Fruit fly (Drosophila melanogaster) whole organism, embryonic: ENCODE results near the gene PpD6.

Experiments used
- Antp ChIP-seq: fragments of 200-800 bp; sonication (Bioruptor generic); optimal IDR thresholded peaks from 3 replicates; lab custom pipeline; 2016; ENCODE audit warnings: missing biosample characterization, missing genetic modification characterization
- B-H2 ChIP-seq: fragments of 200-800 bp; sonication (Bioruptor generic); optimal IDR thresholded peaks from 2 replicates; lab custom pipeline; 2018; ENCODE audit warnings: missing biosample characterization, mild to moderate bottlenecking, missing genetic modification characterization
- CG10267 ChIP-seq: fragments of 200-800 bp; sonication (Bioruptor generic); optimal IDR thresholded peaks from 2 replicates; lab custom pipeline; 2018; ENCODE audit warnings: missing biosample characterization, mild to moderate bottlenecking, missing genetic modification characterization, moderate library complexity
- CG11093 ChIP-seq: fragments of 200-800 bp; sonication (Bioruptor generic); IDR thresholded peaks from 3 replicates; pipeline ENCODE4 v1.3.6; 2022; ENCODE audit warnings: missing biosample characterization, missing genetic modification characterization
- CG12219 ChIP-seq: fragments of 200-800 bp; sonication (Bioruptor generic); optimal IDR thresholded peaks from 3 replicates; lab custom pipeline; 2018; ENCODE audit warnings: missing biosample characterization, mild to moderate bottlenecking, missing genetic modification characterization
- CG12744 ChIP-seq: fragments of 200-800 bp; sonication (Bioruptor generic); optimal IDR thresholded peaks from 2 replicates; lab custom pipeline; 2016; ENCODE audit warnings: missing biosample characterization, missing genetic modification characterization
- CG13287 ChIP-seq: fragments of 200-800 bp; sonication (Bioruptor generic); IDR thresholded peaks from 2 replicates; pipeline ENCODE4 v1.3.6; 2022; ENCODE audit warnings: missing biosample characterization, missing genetic modification characterization; ENCODE audit not compliant: partially characterized antibody
- CG13775 ChIP-seq: fragments of 200-800 bp; sonication (Bioruptor generic); optimal IDR thresholded peaks from 3 replicates; lab custom pipeline; 2017; ENCODE audit warnings: missing biosample characterization, mild to moderate bottlenecking, missing genetic modification characterization
- CG14710 ChIP-seq: fragments of 200-800 bp; sonication (Bioruptor generic); optimal IDR thresholded peaks from 3 replicates; lab custom pipeline; 2019; ENCODE audit warnings: missing biosample characterization, mild to moderate bottlenecking, missing genetic modification characterization, moderate library complexity
- CG14860 ChIP-seq: fragments of 200-800 bp; sonication (Bioruptor generic); IDR thresholded peaks from 3 replicates; pipeline ENCODE4 v1.3.6; 2022; ENCODE audit warnings: missing biosample characterization, missing genetic modification characterization; ENCODE audit not compliant: partially characterized antibody
- CG15514 ChIP-seq: fragments of 200-800 bp; sonication (Bioruptor generic); optimal IDR thresholded peaks from 3 replicates; lab custom pipeline; 2017; ENCODE audit warnings: missing biosample characterization, missing genetic modification characterization, mild to moderate bottlenecking, moderate library complexity, missing genetic modification reagents
- CG16863 ChIP-seq: fragments of 200-800 bp; sonication (Bioruptor generic); optimal IDR thresholded peaks from 3 replicates; lab custom pipeline; 2016; ENCODE audit warnings: missing biosample characterization, missing genetic modification characterization
- CG17802 ChIP-seq: fragments of 200-800 bp; sonication (Bioruptor generic); optimal IDR thresholded peaks from 2 replicates; lab custom pipeline; 2018; ENCODE audit warnings: missing biosample characterization, mild to moderate bottlenecking, missing genetic modification characterization, moderate library complexity
- CG1792 ChIP-seq: fragments of 200-800 bp; sonication (Bioruptor generic); optimal IDR thresholded peaks from 2 replicates; lab custom pipeline; 2016; ENCODE audit warnings: missing biosample characterization, missing genetic modification characterization
- CG2129 ChIP-seq: fragments of 200-800 bp; sonication (Bioruptor generic); IDR thresholded peaks from 2 replicates; pipeline ENCODE4 v1.3.6; 2022; ENCODE audit warnings: missing biosample characterization, missing genetic modification characterization; ENCODE audit not compliant: partially characterized antibody
- CG2889 ChIP-seq: fragments of 200-800 bp; sonication (Bioruptor generic); IDR thresholded peaks from 3 replicates; pipeline ENCODE4 v1.3.6; 2022; ENCODE audit warnings: missing biosample characterization, missing genetic modification characterization
- CG32767 ChIP-seq: fragments of 200-800 bp; sonication (Bioruptor generic); IDR thresholded peaks from 2 replicates; pipeline ENCODE4 v1.3.6; 2022; ENCODE audit warnings: missing biosample characterization, missing genetic modification characterization
- CG33213 ChIP-seq: fragments of 200-800 bp; sonication (Bioruptor generic); optimal IDR thresholded peaks from 3 replicates; lab custom pipeline; 2016; ENCODE audit warnings: missing biosample characterization, missing genetic modification characterization
- CG5180 ChIP-seq: fragments of 200-800 bp; sonication (Bioruptor generic); optimal IDR thresholded peaks from 3 replicates; lab custom pipeline; 2017; ENCODE audit warnings: missing biosample characterization, missing genetic modification characterization, mild to moderate bottlenecking, moderate library complexity, missing genetic modification reagents
- CG6791 ChIP-seq: fragments of 200-800 bp; sonication (Bioruptor generic); IDR thresholded peaks from 3 replicates; pipeline ENCODE4 v1.3.6; 2022; ENCODE audit warnings: missing biosample characterization, missing genetic modification characterization; ENCODE audit not compliant: partially characterized antibody
- CTCF ChIP-seq: fragments of 200-800 bp; sonication (Bioruptor generic); optimal IDR thresholded peaks from 2 replicates; lab custom pipeline; 2017; ENCODE audit warnings: missing biosample characterization, mild to moderate bottlenecking, missing genetic modification characterization, moderate library complexity
- D19B ChIP-seq: fragments of 200-800 bp; sonication (Bioruptor generic); optimal IDR thresholded peaks from 2 replicates; lab custom pipeline; 2017; ENCODE audit warnings: missing biosample characterization, mild to moderate bottlenecking, missing genetic modification characterization
- Dad ChIP-seq: fragments of 200-800 bp; sonication (Bioruptor generic); optimal IDR thresholded peaks from 3 replicates; lab custom pipeline; 2016; ENCODE audit warnings: missing biosample characterization, missing genetic modification characterization
- Dref ChIP-seq: fragments of 200-800 bp; sonication (Bioruptor generic); IDR thresholded peaks from 2 replicates; pipeline ENCODE4 v1.3.6; 2022; ENCODE audit warnings: missing biosample characterization, missing genetic modification characterization
- E2f1 ChIP-seq: fragments of 200-800 bp; sonication (Bioruptor generic); IDR thresholded peaks from 2 replicates; pipeline ENCODE4 v1.3.6; 2022; ENCODE audit warnings: missing biosample characterization, missing genetic modification characterization
- Fer1 ChIP-seq: fragments of 200-800 bp; sonication (Bioruptor generic); optimal IDR thresholded peaks from 2 replicates; lab custom pipeline; 2017; ENCODE audit warnings: missing biosample characterization, mild to moderate bottlenecking, missing genetic modification characterization
- HmgZ ChIP-seq: fragments of 200-800 bp; sonication (Bioruptor generic); optimal IDR thresholded peaks from 2 replicates; lab custom pipeline; 2018; ENCODE audit warnings: missing biosample characterization, mild to moderate bottlenecking, missing genetic modification characterization
- Hmx ChIP-seq: fragments of 200-800 bp; sonication (Bioruptor generic); optimal IDR thresholded peaks from 2 replicates; lab custom pipeline; 2016; ENCODE audit warnings: missing biosample characterization, missing genetic modification characterization
- MESR4 ChIP-seq: fragments of 200-800 bp; sonication (Bioruptor generic); optimal IDR thresholded peaks from 2 replicates; lab custom pipeline; 2018; ENCODE audit warnings: missing biosample characterization, mild to moderate bottlenecking, missing genetic modification characterization, moderate library complexity
- Nf-YC ChIP-seq: fragments of 200-800 bp; optimal IDR thresholded peaks from 3 replicates; lab custom pipeline; 2019; ENCODE audit warnings: missing biosample characterization, mild to moderate bottlenecking, missing genetic modification characterization, moderate library complexity
- Optix ChIP-seq: fragments of 200-800 bp; sonication (Bioruptor generic); IDR thresholded peaks from 3 replicates; pipeline ENCODE4 v1.3.6; 2022; ENCODE audit warnings: missing biosample characterization, missing genetic modification characterization
- Pdp1 ChIP-seq, 2 experiments: fragments of 200-800 bp; sonication (Bioruptor generic); optimal IDR thresholded peaks; 3 replicates each; lab custom pipeline; 2016; ENCODE audit warnings: missing biosample characterization in 2 of 2, missing genetic modification characterization in 2 of 2, mild to moderate bottlenecking in 1 of 2, moderate library complexity in 1 of 2
- amos ChIP-seq: fragments of 200-800 bp; sonication (Bioruptor generic); IDR thresholded peaks from 2 replicates; pipeline ENCODE4 v1.3.6; 2022; ENCODE audit warnings: missing biosample characterization, missing genetic modification characterization; ENCODE audit not compliant: partially characterized antibody
- ci ChIP-seq: fragments of 200-800 bp; sonication (Bioruptor generic); IDR thresholded peaks from 3 replicates; pipeline ENCODE4 v1.3.6; 2022; ENCODE audit warnings: missing biosample characterization, missing genetic modification characterization
- gsb-n ChIP-seq: fragments of 200-800 bp; sonication (Bioruptor generic); optimal IDR thresholded peaks from 3 replicates; lab custom pipeline; 2018; ENCODE audit warnings: missing biosample characterization, mild to moderate bottlenecking, missing genetic modification characterization
- gt ChIP-seq: fragments of 200-800 bp; sonication (Bioruptor generic); IDR thresholded peaks from 2 replicates; pipeline ENCODE4 v1.3.6; 2022; ENCODE audit warnings: missing biosample characterization, missing genetic modification characterization
- hbn ChIP-seq: fragments of 200-800 bp; sonication (Bioruptor generic); IDR thresholded peaks from 2 replicates; pipeline ENCODE4 v1.3.6; 2022; ENCODE audit warnings: missing biosample characterization, missing genetic modification characterization; ENCODE audit not compliant: partially characterized antibody
- jigr1 ChIP-seq: fragments of 200-800 bp; sonication (Bioruptor generic); IDR thresholded peaks from 3 replicates; pipeline ENCODE4 v1.3.6; 2022; ENCODE audit warnings: missing biosample characterization, missing genetic modification characterization
- jumu ChIP-seq: fragments of 200-800 bp; sonication (Bioruptor generic); optimal IDR thresholded peaks from 3 replicates; lab custom pipeline; 2016; ENCODE audit warnings: missing biosample characterization, missing genetic modification characterization
- knrl ChIP-seq: fragments of 200-800 bp; sonication (Bioruptor generic); IDR thresholded peaks from 3 replicates; pipeline ENCODE4 v1.3.6; 2022; ENCODE audit warnings: missing biosample characterization, missing genetic modification characterization; ENCODE audit not compliant: partially characterized antibody
- nerfin-2 ChIP-seq: fragments of 200-800 bp; sonication (Bioruptor generic); IDR thresholded peaks from 2 replicates; pipeline ENCODE4 v1.3.6; 2022; ENCODE audit warnings: missing biosample characterization, missing genetic modification characterization; ENCODE audit not compliant: partially characterized antibody
- nmo ChIP-seq: fragments of 200-800 bp; sonication (Bioruptor generic); optimal IDR thresholded peaks from 2 replicates; lab custom pipeline; 2018; ENCODE audit warnings: missing biosample characterization, mild to moderate bottlenecking, missing genetic modification characterization, moderate library complexity
- onecut ChIP-seq: fragments of 200-800 bp; sonication (Bioruptor generic); IDR thresholded peaks from 2 replicates; pipeline ENCODE4 v1.3.6; 2022; ENCODE audit warnings: missing biosample characterization, missing genetic modification characterization
- pum ChIP-seq: fragments of 200-800 bp; sonication (Bioruptor generic); optimal IDR thresholded peaks from 2 replicates; lab custom pipeline; 2016; ENCODE audit warnings: missing biosample characterization, missing genetic modification characterization
- sima ChIP-seq: fragments of 200-800 bp; sonication (Bioruptor generic); optimal IDR thresholded peaks from 2 replicates; lab custom pipeline; 2016; ENCODE audit warnings: missing biosample characterization, missing genetic modification characterization
- sna ChIP-seq: fragments of 200-800 bp; sonication (Bioruptor generic); IDR thresholded peaks from 2 replicates; pipeline ENCODE4 v1.3.6; 2022; ENCODE audit warnings: missing biosample characterization, missing genetic modification characterization; ENCODE audit not compliant: partially characterized antibody
- tgo ChIP-seq: fragments of 200-800 bp; sonication (Bioruptor generic); IDR thresholded peaks from 3 replicates; pipeline ENCODE4 v1.3.6; 2022; ENCODE audit warnings: missing biosample characterization, missing genetic modification characterization
- trem ChIP-seq: fragments of 200-800 bp; optimal IDR thresholded peaks from 3 replicates; lab custom pipeline; 2019; ENCODE audit warnings: missing biosample characterization, mild to moderate bottlenecking, missing genetic modification characterization, moderate library complexity
- twi ChIP-seq: fragments of 200-800 bp; optimal IDR thresholded peaks from 2 replicates; lab custom pipeline; 2019; ENCODE audit warnings: missing biosample characterization, mild to moderate bottlenecking, missing genetic modification characterization, moderate library complexity
- tx ChIP-seq: fragments of 200-800 bp; sonication (Bioruptor generic); optimal IDR thresholded peaks from 2 replicates; lab custom pipeline; 2016; ENCODE audit warnings: missing biosample characterization, missing genetic modification characterization
- zf30C ChIP-seq: fragments of 200-800 bp; sonication (Bioruptor generic); optimal IDR thresholded peaks from 3 replicates; lab custom pipeline; 2018; ENCODE audit warnings: missing biosample characterization, mild to moderate bottlenecking, missing genetic modification characterization

PpD6 gene

dm6 chr2L:3144709-3145108 is 35.2 kb downstream of the PpD6 start, which contains the start of gene toc (continued):
- no peak for TF ChIP-seq Dad (GFP tag; lab: Kevin White, UChicago)
- no peak for TF ChIP-seq CG13775 (GFP tag; lab: Kevin White, UChicago)
- no peak for TF ChIP-seq gsb-n
- peak; percentile 42 for TF ChIP-seq CG14710 (tag; lab: Kevin White, UChicago)
- peak; percentile 79 for TF ChIP-seq sna (GFP tag; lab: Robert Waterston, UW)
- TF ChIP-seq CG12219 (GFP tag; lab: Kevin White, UChicago) = no peak
- TF ChIP-seq CG17802 = no peak
- TF ChIP-seq twi (tag; lab: Kevin White, UChicago) = no peak
- peak; percentile 32 for TF ChIP-seq CG33213 (GFP tag; lab: Kevin White, UChicago)
- no peak for TF ChIP-seq E2f1 (GFP tag; lab: Robert Waterston, UW)
- no peak for TF ChIP-seq CG16863
- no peak for TF ChIP-seq Hmx (GFP tag; lab: Kevin White, UChicago)
- TF ChIP-seq CG2129 (GFP tag; lab: Robert Waterston, UW) = peak; percentile 33; the same call in 1 of the 2 replicates
- TF ChIP-seq CG2889 (GFP tag; lab: Robert Waterston, UW) = no peak
- TF ChIP-seq CG13287 = peak; percentile 92
- TF ChIP-seq CG14860 = peak; percentile 70
- peak; percentile 3 for TF ChIP-seq Antp (GFP tag; lab: Kevin White, UChicago)
- TF ChIP-seq onecut (GFP tag; lab: Robert Waterston, UW) = peak; percentile 30; the same call in 1 of the 2 replicates
- TF ChIP-seq pum (GFP tag; lab: Kevin White, UChicago) = no peak
- TF ChIP-seq Nf-YC = no peak
- TF ChIP-seq CG5180 = peak; percentile 4
- TF ChIP-seq CG11093 (GFP tag; lab: Robert Waterston, UW) = no peak
- no peak for TF ChIP-seq Pdp1 (GFP tag; optimal IDR thresholded peaks at IDR 0.05; lab: Kevin White, UChicago)
- TF ChIP-seq Optix (GFP tag; lab: Robert Waterston, UW) = no peak
- peak; percentile 13 for TF ChIP-seq Fer1 (GFP tag; lab: Kevin White, UChicago)
- peak; percentile 53 for TF ChIP-seq HmgZ
- TF ChIP-seq B-H2 (GFP tag; lab: Kevin White, UChicago) = no peak
- no peak for TF ChIP-seq sima (GFP tag; lab: Kevin White, UChicago)
- TF ChIP-seq CG10267 (tag; lab: Kevin White, UChicago) = peak; percentile 12
- TF ChIP-seq zf30C (GFP tag; lab: Kevin White, UChicago) = no peak
- no peak for TF ChIP-seq gt (GFP tag; lab: Robert Waterston, UW)
- TF ChIP-seq CG12744 (GFP tag; lab: Kevin White, UChicago) = no peak
- TF ChIP-seq knrl (GFP tag; lab: Robert Waterston, UW) = peak; percentile 84
- TF ChIP-seq nerfin-2 (GFP tag; lab: Robert Waterston, UW) = peak; percentile 66
- peak; percentile 65 for TF ChIP-seq hbn (GFP tag; lab: Robert Waterston, UW)
- peak; percentile 2 for TF ChIP-seq CG1792 (GFP tag; lab: Kevin White, UChicago)
- TF ChIP-seq CG15514 (GFP tag; lab: Kevin White, UChicago) = peak; percentile 97
- peak; percentile 91 for TF ChIP-seq Dref (GFP tag; lab: Robert Waterston, UW)
- TF ChIP-seq D19B (GFP tag; lab: Kevin White, UChicago) = no peak
- TF ChIP-seq tx (GFP tag; lab: Kevin White, UChicago) = no peak
- TF ChIP-seq CTCF (GFP tag; lab: Kevin White, UChicago) = peak; percentile 48
- TF ChIP-seq tgo (GFP tag; lab: Robert Waterston, UW) = no peak
- TF ChIP-seq nmo = peak; percentile 28
- no peak for TF ChIP-seq CG32767
- peak; percentile 29 for TF ChIP-seq MESR4
- TF ChIP-seq CG6791 (GFP tag; lab: Robert Waterston, UW) = peak; percentile 90
- TF ChIP-seq jigr1 = no peak
- peak; percentile 54 for TF ChIP-seq trem (tag; lab: Kevin White, UChicago)
- TF ChIP-seq amos (GFP tag; lab: Robert Waterston, UW) = peak; percentile 92
- TF ChIP-seq ci (GFP tag; lab: Robert Waterston, UW) = peak; percentile 30; the same call in 1 of the 3 replicates
- no peak for TF ChIP-seq jumu (GFP tag; lab: Kevin White, UChicago)
